Worm (Caenorhabditis elegans) whole organism, L2 larva: ENCODE data around the gene T10D4.7.

Source experiments
- C34F6.9 ChIP-seq: fragments of 150-350 bp; optimal IDR thresholded peaks from 2 replicates; lab custom pipeline; 2014; ENCODE audit warnings: missing biosample characterization, missing genetic modification characterization
- R02D3.7 ChIP-seq: fragments of 150-350 bp; optimal IDR thresholded peaks from 2 replicates; lab custom pipeline; 2014; ENCODE audit warnings: missing biosample characterization, missing genetic modification characterization
- Y55F3AM.14 ChIP-seq: fragments of 200-800 bp; sonication (Bioruptor generic); optimal IDR thresholded peaks from 2 replicates; lab custom pipeline; 2018; ENCODE audit warnings: mild to moderate bottlenecking, missing genetic modification characterization, missing compliant biosample characterization
- ZK546.5 ChIP-seq: sonication (generic microtip); optimal IDR thresholded peaks from 2 replicates; lab custom pipeline; 2017; ENCODE audit warnings: missing biosample characterization, missing genetic modification characterization
- aly-2 ChIP-seq: fragments of 150-350 bp; optimal IDR thresholded peaks from 2 replicates; lab custom pipeline; 2014; ENCODE audit warnings: missing biosample characterization, missing genetic modification characterization
- ama-1 ChIP-seq: fragments of 150-350 bp; optimal IDR thresholded peaks from 2 replicates; lab custom pipeline; 2018; ENCODE audit warnings: inconsistent platforms
- blmp-1 ChIP-seq: sonication (generic microtip); optimal IDR thresholded peaks from 2 replicates; lab custom pipeline; 2017; ENCODE audit warnings: missing genetic modification characterization, mild to moderate bottlenecking, missing compliant biosample characterization, antibody characterized with exemption, moderate library complexity; ENCODE audit not compliant: insufficient read depth
- ceh-82 ChIP-seq: fragments of 150-350 bp; optimal IDR thresholded peaks from 2 replicates; lab custom pipeline; 2014; ENCODE audit warnings: missing biosample characterization, missing genetic modification characterization
- crh-2 ChIP-seq: sonication (generic microtip); optimal IDR thresholded peaks from 2 replicates; lab custom pipeline; 2017; ENCODE audit warnings: missing biosample characterization, missing genetic modification characterization
- dmd-4 ChIP-seq: sonication (generic microtip); optimal IDR thresholded peaks from 2 replicates; lab custom pipeline; 2017; ENCODE audit warnings: missing biosample characterization, missing genetic modification characterization
- egl-27 ChIP-seq: sonication (generic microtip); optimal IDR thresholded peaks from 3 replicates; lab custom pipeline; 2017; ENCODE audit warnings: missing biosample characterization, missing genetic modification reagents, missing genetic modification characterization
- elt-3 ChIP-seq: sonication (generic microtip); optimal IDR thresholded peaks from 2 replicates; lab custom pipeline; 2017; ENCODE audit warnings: missing biosample characterization, missing genetic modification characterization
- fos-1 ChIP-seq: fragments of 150-350 bp; optimal IDR thresholded peaks from 2 replicates; lab custom pipeline; 2014; ENCODE audit warnings: missing biosample characterization, missing genetic modification characterization
- lin-11 ChIP-seq: fragments of 150-350 bp; sonication (generic microtip); optimal IDR thresholded peaks from 2 replicates; lab custom pipeline; 2014; ENCODE audit warnings: missing biosample characterization, missing genetic modification characterization, inconsistent platforms, mixed read lengths
- lin-13 ChIP-seq: fragments of 150-350 bp; optimal IDR thresholded peaks from 2 replicates; lab custom pipeline; 2014; ENCODE audit warnings: missing biosample characterization, missing genetic modification reagents, missing genetic modification characterization
- lin-39 ChIP-seq: fragments of 150-350 bp; optimal IDR thresholded peaks from 2 replicates; lab custom pipeline; 2014; ENCODE audit warnings: missing biosample characterization, missing genetic modification reagents, missing genetic modification characterization
- mab-5 ChIP-seq: fragments of 150-350 bp; optimal IDR thresholded peaks from 2 replicates; lab custom pipeline; 2014; ENCODE audit warnings: missing biosample characterization, missing genetic modification characterization
- mbf-1 ChIP-seq: sonication (generic microtip); optimal IDR thresholded peaks from 2 replicates; lab custom pipeline; 2017; ENCODE audit warnings: missing biosample characterization, missing genetic modification characterization
- mdl-1 ChIP-seq, 2 experiments: fragments of 150-350 bp in 1 of 2; sonication (generic microtip) in 1 of 2; optimal IDR thresholded peaks; 2 replicates each; lab custom pipeline; 2017; ENCODE audit warnings: missing biosample characterization in 2 of 2, missing genetic modification characterization in 2 of 2
- nhr-10 ChIP-seq: sonication (generic microtip); optimal IDR thresholded peaks from 2 replicates; lab custom pipeline; 2017; ENCODE audit warnings: missing biosample characterization, missing genetic modification characterization
- nhr-11 ChIP-seq: fragments of 150-350 bp; optimal IDR thresholded peaks from 2 replicates; lab custom pipeline; 2014; ENCODE audit warnings: missing biosample characterization, missing genetic modification characterization
- nhr-12 ChIP-seq: fragments of 150-350 bp; optimal IDR thresholded peaks from 2 replicates; lab custom pipeline; 2014; ENCODE audit warnings: missing biosample characterization, missing genetic modification characterization
- nhr-129 ChIP-seq: fragments of 150-350 bp; optimal IDR thresholded peaks from 2 replicates; lab custom pipeline; 2014; ENCODE audit warnings: missing biosample characterization, missing genetic modification characterization
- nhr-21 ChIP-seq: fragments of 150-350 bp; optimal IDR thresholded peaks from 2 replicates; lab custom pipeline; 2014; ENCODE audit warnings: missing biosample characterization, missing genetic modification characterization
- nhr-237 ChIP-seq: fragments of 150-350 bp; optimal IDR thresholded peaks from 2 replicates; lab custom pipeline; 2014; ENCODE audit warnings: missing biosample characterization, missing genetic modification characterization
- nhr-25 ChIP-seq: fragments of 150-350 bp; sonication (generic microtip); optimal IDR thresholded peaks from 3 replicates; lab custom pipeline; 2014; ENCODE audit warnings: missing biosample characterization, missing genetic modification characterization
- nhr-6 ChIP-seq: fragments of 150-350 bp; optimal IDR thresholded peaks from 2 replicates; lab custom pipeline; 2014; ENCODE audit warnings: missing biosample characterization, missing genetic modification characterization
- nhr-77 ChIP-seq: fragments of 150-350 bp; optimal IDR thresholded peaks from 2 replicates; lab custom pipeline; 2014; ENCODE audit warnings: missing biosample characterization, missing genetic modification characterization
- sem-4 ChIP-seq: fragments of 150-350 bp; optimal IDR thresholded peaks from 2 replicates; lab custom pipeline; 2014; ENCODE audit warnings: missing biosample characterization, missing genetic modification reagents, missing genetic modification characterization
- skn-1 ChIP-seq: sonication (generic microtip); optimal IDR thresholded peaks from 2 replicates; lab custom pipeline; 2017; ENCODE audit warnings: missing biosample characterization, missing genetic modification characterization
- sma-3 ChIP-seq: sonication (generic microtip); optimal IDR thresholded peaks from 2 replicates; lab custom pipeline; 2016; ENCODE audit warnings: missing genetic modification reagents, missing genetic modification characterization, missing compliant biosample characterization
- sma-9 ChIP-seq, 2 experiments: fragments of 150-350 bp in 1 of 2; sonication (generic microtip) in 1 of 2; optimal IDR thresholded peaks; 2 replicates each; lab custom pipeline; 2014 to 2016; ENCODE audit warnings: missing genetic modification characterization in 2 of 2, mild to moderate bottlenecking in 1 of 2, missing biosample characterization in 1 of 2, missing compliant biosample characterization in 1 of 2, missing genetic modification reagents in 1 of 2, moderate library complexity in 1 of 2
- snpc-4 ChIP-seq: fragments of 150-350 bp; optimal IDR thresholded peaks from 2 replicates; lab custom pipeline; 2014; ENCODE audit warnings: missing biosample characterization, missing genetic modification characterization
- unc-39 ChIP-seq: fragments of 150-350 bp; optimal IDR thresholded peaks from 2 replicates; lab custom pipeline; 2014; ENCODE audit warnings: missing biosample characterization, missing genetic modification characterization
- unc-62 ChIP-seq: fragments of 150-350 bp; optimal IDR thresholded peaks from 2 replicates; lab custom pipeline; 2014; ENCODE audit warnings: missing biosample characterization, missing genetic modification reagents, missing genetic modification characterization
- zag-1 ChIP-seq: fragments of 150-350 bp; optimal IDR thresholded peaks from 2 replicates; lab custom pipeline; 2014; ENCODE audit warnings: missing biosample characterization, missing genetic modification characterization
- ztf-1 ChIP-seq: fragments of 200-800 bp; sonication (Bioruptor generic); conservative IDR thresholded peaks from 2 replicates; pipeline ENCODE4 v1.3.6; 2022; ENCODE audit warnings: missing genetic modification characterization, missing compliant biosample characterization
- ztf-11 ChIP-seq: sonication (generic microtip); optimal IDR thresholded peaks from 2 replicates; lab custom pipeline; 2017; ENCODE audit warnings: missing biosample characterization, missing genetic modification characterization
- ztf-4 ChIP-seq: fragments of 150-350 bp; optimal IDR thresholded peaks from 2 replicates; lab custom pipeline; 2014; ENCODE audit warnings: missing biosample characterization, missing genetic modification characterization

Gene T10D4.7

ce11 chrII:3117471-3117870 lies at the start of gene T10D4.7:
Gene T10D4.7 (plus strand): TSS chrII:3117771.
- no peak for TF ChIP-seq nhr-21 (tag; lab: Kevin White, UChicago)
- TF ChIP-seq Y55F3AM.14 (GFP tag; lab: Kevin White, UChicago): no peak
- no peak for TF ChIP-seq nhr-12 (tag; lab: Kevin White, UChicago)
- TF ChIP-seq lin-11 (tag; lab: Kevin White, UChicago): no peak
- no peak for TF ChIP-seq skn-1 (tag; lab: Kevin White, UChicago)
- no peak for TF ChIP-seq blmp-1 (tag; lab: Kevin White, UChicago)
- no peak for TF ChIP-seq crh-2 (tag; lab: Kevin White, UChicago)
- no peak for TF ChIP-seq lin-13 (GFP tag; lab: Kevin White, UChicago)
- no peak for TF ChIP-seq sma-9 (GFP tag; optimal IDR thresholded peaks at IDR 0.05; lab: Kevin White, UChicago)
- no peak for TF ChIP-seq sma-9 (tag; optimal IDR thresholded peaks at IDR 0.05; lab: Kevin White, UChicago)
- no peak for TF ChIP-seq unc-39 (tag; lab: Kevin White, UChicago)
- no peak for TF ChIP-seq ZK546.5 (tag; lab: Kevin White, UChicago)
- TF ChIP-seq nhr-6: no peak

DNA sequence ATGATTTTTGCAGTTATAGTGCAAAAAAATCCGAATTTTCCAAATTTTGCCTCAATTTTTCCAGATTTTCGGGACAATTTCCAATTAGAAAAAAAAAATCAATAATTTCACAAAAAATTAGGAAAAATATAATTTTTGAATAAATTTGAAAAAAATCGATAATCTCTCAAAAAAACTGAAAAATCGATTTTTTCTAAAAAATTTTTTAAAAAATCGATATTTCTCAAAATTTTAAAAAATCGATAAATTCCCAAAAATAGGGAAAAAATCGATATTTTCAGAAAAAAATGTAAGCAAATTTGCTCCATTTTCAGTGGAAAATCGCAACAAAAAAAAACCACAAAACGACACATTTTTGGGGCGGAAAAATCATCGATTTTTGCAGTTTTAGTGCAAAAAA lies 49.7 kb upstream of the T10D4.7 start:
- TF ChIP-seq nhr-77 (tag; lab: Kevin White, UChicago): no peak
- TF ChIP-seq nhr-237 (tag; lab: Kevin White, UChicago): no peak
- no peak for TF ChIP-seq snpc-4
- TF ChIP-seq mab-5 (tag; lab: Kevin White, UChicago): no peak
- TF ChIP-seq ama-1 (lab: Kevin White, UChicago): no peak
- no peak for TF ChIP-seq lin-11 (tag; lab: Kevin White, UChicago)
- TF ChIP-seq zag-1 (tag; lab: Kevin White, UChicago): no peak
- TF ChIP-seq C34F6.9 (tag; lab: Kevin White, UChicago): no peak
- TF ChIP-seq dmd-4 (tag; lab: Kevin White, UChicago): no peak
- no peak for TF ChIP-seq nhr-6
- no peak for TF ChIP-seq lin-39 (tag; lab: Kevin White, UChicago)

DNA sequence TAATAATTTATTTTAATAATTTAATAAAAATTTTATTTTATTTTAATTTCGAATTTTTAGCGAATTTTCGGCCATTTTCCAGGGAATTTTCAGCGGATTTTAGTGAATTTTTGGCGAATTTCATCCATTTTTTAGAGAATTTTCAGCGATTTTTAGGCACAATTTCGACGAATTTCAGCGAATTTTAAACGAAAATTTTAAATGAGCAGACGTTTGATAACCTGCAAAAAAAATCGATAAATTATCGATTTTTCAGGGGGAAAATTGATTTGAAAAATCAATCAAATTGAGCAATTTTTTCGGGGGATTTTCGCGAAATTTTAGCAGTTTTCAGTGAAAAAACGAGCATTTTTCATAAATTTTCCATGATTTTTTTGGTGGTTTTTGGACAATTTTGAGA lies 48.9 kb upstream of the T10D4.7 start:
- TF ChIP-seq aly-2 (tag; lab: Kevin White, UChicago): no peak
- TF ChIP-seq nhr-237 (tag; lab: Kevin White, UChicago): no peak
- no peak for TF ChIP-seq blmp-1 (tag; lab: Kevin White, UChicago)
- TF ChIP-seq R02D3.7 (tag; lab: Kevin White, UChicago): no peak
- TF ChIP-seq snpc-4: no peak
- TF ChIP-seq nhr-10 (tag; lab: Kevin White, UChicago): no peak
- no peak for TF ChIP-seq crh-2 (tag; lab: Kevin White, UChicago)
- no peak for TF ChIP-seq fos-1 (tag; lab: Kevin White, UChicago)
- TF ChIP-seq, all 48 proteins: peak for 0

DNA sequence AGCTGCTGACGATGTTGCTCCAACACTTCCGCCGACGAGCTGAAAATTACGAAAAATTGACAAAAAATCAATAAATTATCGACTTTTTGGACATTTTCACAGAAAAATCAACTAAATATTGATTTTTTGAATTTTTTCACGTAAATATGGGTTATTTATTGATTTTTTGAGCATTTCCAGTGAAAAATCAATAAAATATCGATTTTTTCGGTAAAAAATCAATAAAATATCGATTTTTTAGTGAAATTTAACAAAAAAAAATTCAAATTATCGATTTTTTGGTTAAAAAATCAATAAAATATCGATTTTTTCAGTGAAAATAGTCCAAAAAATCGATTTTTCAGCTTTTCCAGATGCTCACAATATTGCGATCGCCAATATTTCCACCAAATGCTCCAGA lies 47.4 kb upstream of the T10D4.7 start:
- TF ChIP-seq mdl-1 (tag; optimal IDR thresholded peaks at IDR 0.05; lab: Kevin White, UChicago) (no peak), nhr-237 (tag; lab: Kevin White, UChicago) (no peak)

ce11 chrII:3071012-3071749 lies 46.4 kb upstream of the T10D4.7 start, which contains the start of gene Y25C1A.7:
Gene Y25C1A.7 (minus strand): TSS chrII:3071062.
- no peak for TF ChIP-seq zag-1 (tag; lab: Kevin White, UChicago)
- TF ChIP-seq crh-2 (tag; lab: Kevin White, UChicago): peak; percentile 60

DNA sequence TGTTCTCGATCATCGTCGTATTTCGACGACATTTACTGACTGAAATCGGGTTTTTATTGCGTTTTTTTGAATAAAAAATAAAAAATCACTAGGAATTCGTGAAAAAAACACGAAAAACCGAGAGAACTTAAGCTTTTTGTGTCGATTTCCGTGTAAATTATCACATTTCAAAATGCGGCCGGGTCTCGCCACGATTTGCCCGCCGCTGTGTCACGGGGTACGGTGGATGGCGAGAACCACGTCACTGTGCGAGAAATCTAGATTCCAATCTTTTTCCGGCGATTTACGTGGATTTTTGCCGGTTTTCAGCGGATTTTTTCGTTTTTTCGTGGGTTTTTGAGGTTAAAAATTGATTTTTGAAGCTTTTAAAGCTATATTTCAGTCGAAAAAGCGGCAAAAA lies 40.7 kb upstream of the T10D4.7 start, which contains the start of gene Y25C1A.8:
Y25C1A.8 (minus strand) TSS at position 45 of the 400 bp plus-strand sequence.
- no peak for TF ChIP-seq nhr-12 (tag; lab: Kevin White, UChicago)
- TF ChIP-seq sma-9 (GFP tag; optimal IDR thresholded peaks at IDR 0.05; lab: Kevin White, UChicago): no peak
- no peak for TF ChIP-seq sma-9 (tag; optimal IDR thresholded peaks at IDR 0.05; lab: Kevin White, UChicago)
- no peak for TF ChIP-seq aly-2 (tag; lab: Kevin White, UChicago)
- TF ChIP-seq ama-1 (lab: Kevin White, UChicago): peak; percentile 59
- peak; percentile 83 for TF ChIP-seq nhr-21 (tag; lab: Kevin White, UChicago)
- TF ChIP-seq ztf-1 (GFP tag; lab: Robert Waterston, UW): no peak
- TF ChIP-seq C34F6.9 (tag; lab: Kevin White, UChicago): peak; percentile 85
- peak; percentile 59 for TF ChIP-seq ceh-82 (tag; lab: Kevin White, UChicago)
- no peak for TF ChIP-seq nhr-77 (tag; lab: Kevin White, UChicago)
- TF ChIP-seq nhr-11 (tag; lab: Kevin White, UChicago): no peak
- TF ChIP-seq sem-4 (tag; lab: Kevin White, UChicago): peak; percentile 82
- no peak for TF ChIP-seq blmp-1 (tag; lab: Kevin White, UChicago)
- no peak for TF ChIP-seq mbf-1
- TF ChIP-seq lin-39 (tag; lab: Kevin White, UChicago): no peak
- no peak for TF ChIP-seq elt-3 (tag; lab: Kevin White, UChicago)
- TF ChIP-seq nhr-25 (tag; lab: Kevin White, UChicago): peak; percentile 90
- peak; percentile 90 for TF ChIP-seq sma-3 (GFP tag; lab: Kevin White, UChicago)
- peak; percentile 58 for TF ChIP-seq snpc-4
- TF ChIP-seq egl-27: peak; percentile 80
- peak; percentile 41 for TF ChIP-seq unc-62
- peak; percentile 100 for TF ChIP-seq crh-2 (tag; lab: Kevin White, UChicago)
- peak; percentile 72 for TF ChIP-seq nhr-129
- no peak for TF ChIP-seq ztf-11 (tag; lab: Kevin White, UChicago)
- peak; percentile 73 for TF ChIP-seq ztf-4 (tag; lab: Kevin White, UChicago)
- peak; percentile 58 for TF ChIP-seq Y55F3AM.14 (GFP tag; lab: Kevin White, UChicago)
